Worm (Caenorhabditis elegans) whole organism, L2 larva: ENCODE data around the gene ZK596.3.

ENCODE experiments used
- C34F6.9 ChIP-seq: fragments of 150-350 bp; optimal IDR thresholded peaks from 2 replicates; lab custom pipeline; 2014; ENCODE audit warnings: missing biosample characterization, missing genetic modification characterization
- ama-1 ChIP-seq: fragments of 150-350 bp; optimal IDR thresholded peaks from 2 replicates; lab custom pipeline; 2018; ENCODE audit warnings: inconsistent platforms
- blmp-1 ChIP-seq: sonication (generic microtip); optimal IDR thresholded peaks from 2 replicates; lab custom pipeline; 2017; ENCODE audit warnings: missing genetic modification characterization, mild to moderate bottlenecking, missing compliant biosample characterization, antibody characterized with exemption, moderate library complexity; ENCODE audit not compliant: insufficient read depth
- crh-2 ChIP-seq: sonication (generic microtip); optimal IDR thresholded peaks from 2 replicates; lab custom pipeline; 2017; ENCODE audit warnings: missing biosample characterization, missing genetic modification characterization
- fos-1 ChIP-seq: fragments of 150-350 bp; optimal IDR thresholded peaks from 2 replicates; lab custom pipeline; 2014; ENCODE audit warnings: missing biosample characterization, missing genetic modification characterization
- lsy-2 ChIP-seq, 2 experiments: fragments of 150-350 bp in 1 of 2; sonication (generic microtip) in 1 of 2; optimal IDR thresholded peaks; 2 replicates each; lab custom pipeline; 2014 to 2017; ENCODE audit warnings: missing biosample characterization in 2 of 2, missing genetic modification characterization in 2 of 2
- nhr-11 ChIP-seq: fragments of 150-350 bp; optimal IDR thresholded peaks from 2 replicates; lab custom pipeline; 2014; ENCODE audit warnings: missing biosample characterization, missing genetic modification characterization
- nhr-129 ChIP-seq: fragments of 150-350 bp; optimal IDR thresholded peaks from 2 replicates; lab custom pipeline; 2014; ENCODE audit warnings: missing biosample characterization, missing genetic modification characterization
- nhr-6 ChIP-seq: fragments of 150-350 bp; optimal IDR thresholded peaks from 2 replicates; lab custom pipeline; 2014; ENCODE audit warnings: missing biosample characterization, missing genetic modification characterization
- unc-55 ChIP-seq: fragments of 150-350 bp; sonication (generic microtip); optimal IDR thresholded peaks from 3 replicates; lab custom pipeline; 2014; ENCODE audit warnings: missing biosample characterization, missing genetic modification reagents, missing genetic modification characterization

The ZK596.3 gene

ce11 chrIV:10852403-10852802, 51.8 kb downstream of the ZK596.3 start:
- TF ChIP-seq nhr-11 (tag; lab: Kevin White, UChicago) (no peak), crh-2 (tag; lab: Kevin White, UChicago) (peak; percentile 29), blmp-1 (tag; lab: Kevin White, UChicago) (peak; percentile 56), nhr-6 (no peak), C34F6.9 (tag; lab: Kevin White, UChicago) (peak; percentile 46), nhr-129 (tag; lab: Kevin White, UChicago) (peak; percentile 2), lsy-2 (tag; optimal IDR thresholded peaks at IDR 0.05; lab: Kevin White, UChicago) (peak in 1 of 2 experiments; percentile 45), unc-55 (GFP tag; lab: Kevin White, UChicago) (peak; percentile 54), fos-1 (tag; lab: Kevin White, UChicago) (peak; percentile 23), ama-1 (lab: Kevin White, UChicago) (no peak)
